Worm (Caenorhabditis elegans) whole organism, L4 larva: Measurements from ENCODE around the gene Y60A3A.24.

Experiments
- F26F4.8 ChIP-seq: fragments of 200-800 bp; sonication (Bioruptor generic); conservative IDR thresholded peaks from 2 replicates; pipeline ENCODE4 v1.3.6; 2022; ENCODE audit warnings: missing genetic modification characterization, missing compliant biosample characterization
- R02D3.7 ChIP-seq: fragments of 150-350 bp; sonication (generic microtip); optimal IDR thresholded peaks from 3 replicates; lab custom pipeline; 2014; ENCODE audit warnings: missing biosample characterization, missing genetic modification characterization
- T20F7.1 ChIP-seq: fragments of 200-800 bp; sonication (Bioruptor generic); optimal IDR thresholded peaks from 2 replicates; lab custom pipeline; 2018; ENCODE audit warnings: mild to moderate bottlenecking, missing genetic modification characterization, missing compliant biosample characterization
- Y105C5A.15 ChIP-seq: fragments of 200-800 bp; sonication (Bioruptor generic); IDR thresholded peaks from 2 replicates; pipeline ENCODE4 v1.3.6; 2022; ENCODE audit warnings: missing genetic modification characterization, missing compliant biosample characterization
- Y5F2A.4 ChIP-seq: fragments of 200-800 bp; sonication (Bioruptor generic); optimal IDR thresholded peaks from 2 replicates; lab custom pipeline; 2018; ENCODE audit warnings: mild to moderate bottlenecking, missing genetic modification characterization, missing compliant biosample characterization
- Y75B8A.6 ChIP-seq: fragments of 200-800 bp; sonication (Bioruptor generic); IDR thresholded peaks from 2 replicates; pipeline ENCODE4 v1.3.6; 2022; ENCODE audit warnings: missing genetic modification reagents, missing genetic modification characterization, missing compliant biosample characterization
- ZK337.2 ChIP-seq: fragments of 200-800 bp; sonication (Bioruptor generic); IDR thresholded peaks from 2 replicates; pipeline ENCODE4 v1.3.6; 2022; ENCODE audit warnings: missing genetic modification reagents, missing genetic modification characterization, missing compliant biosample characterization
- arid-1 ChIP-seq: fragments of 200-800 bp; sonication (Bioruptor generic); conservative IDR thresholded peaks from 2 replicates; pipeline ENCODE4 v1.3.6; 2022; ENCODE audit warnings: missing genetic modification reagents, missing genetic modification characterization, missing compliant biosample characterization
- attf-4 ChIP-seq: sonication (generic microtip); optimal IDR thresholded peaks from 3 replicates; lab custom pipeline; 2017; ENCODE audit warnings: missing biosample characterization, missing genetic modification characterization
- ceh-20 ChIP-seq: fragments of 200-800 bp; sonication (Bioruptor generic); IDR thresholded peaks from 2 replicates; pipeline ENCODE4 v1.3.6; 2022; ENCODE audit warnings: missing genetic modification reagents, missing genetic modification characterization, missing compliant biosample characterization
- ceh-28 ChIP-seq: fragments of 150-350 bp; optimal IDR thresholded peaks from 2 replicates; lab custom pipeline; 2014; ENCODE audit warnings: missing biosample characterization, missing genetic modification reagents, missing genetic modification characterization
- ceh-44 ChIP-seq: fragments of 200-800 bp; sonication (Bioruptor generic); IDR thresholded peaks from 2 replicates; pipeline ENCODE4 v1.3.6; 2022; ENCODE audit warnings: missing genetic modification reagents, missing genetic modification characterization, missing compliant biosample characterization
- ceh-62 ChIP-seq: sonication (generic microtip); optimal IDR thresholded peaks from 2 replicates; lab custom pipeline; 2017; ENCODE audit warnings: missing biosample characterization, missing genetic modification characterization
- ceh-82 ChIP-seq: sonication (generic microtip); optimal IDR thresholded peaks from 2 replicates; lab custom pipeline; 2017; ENCODE audit warnings: missing biosample characterization, missing genetic modification characterization
- cey-2 ChIP-seq: sonication (generic microtip); optimal IDR thresholded peaks from 3 replicates; lab custom pipeline; 2017; ENCODE audit warnings: missing genetic modification characterization, mild to moderate bottlenecking, missing compliant biosample characterization, antibody characterized with exemption, borderline replicate concordance; ENCODE audit not compliant: insufficient read depth
- daf-12 ChIP-seq: fragments of 150-350 bp; optimal IDR thresholded peaks from 2 replicates; lab custom pipeline; 2014; ENCODE audit warnings: missing biosample characterization, missing genetic modification reagents, missing genetic modification characterization
- daf-16 ChIP-seq, 3 experiments: sonication (generic microtip); optimal IDR thresholded peaks; 2 replicates each; lab custom pipeline; 2016 to 2017; ENCODE audit warnings: missing genetic modification characterization in 3 of 3, missing genetic modification reagents in 3 of 3, mild to moderate bottlenecking in 2 of 3, missing compliant biosample characterization in 2 of 3, missing biosample characterization in 1 of 3, moderate library complexity in 1 of 3
- duxl-1 ChIP-seq: sonication (generic microtip); optimal IDR thresholded peaks from 2 replicates; lab custom pipeline; 2016; ENCODE audit warnings: mild to moderate bottlenecking, missing genetic modification characterization, moderate library complexity, missing compliant biosample characterization; ENCODE audit not compliant: poor library complexity
- dve-1 ChIP-seq: sonication (generic microtip); optimal IDR thresholded peaks from 2 replicates; lab custom pipeline; 2017; ENCODE audit warnings: antibody characterized with exemption, mild to moderate bottlenecking, missing genetic modification characterization, missing compliant biosample characterization; ENCODE audit not compliant: insufficient read depth
- egl-27 ChIP-seq: sonication (generic microtip); optimal IDR thresholded peaks from 3 replicates; lab custom pipeline; 2017; ENCODE audit warnings: missing biosample characterization, missing genetic modification reagents, missing genetic modification characterization
- fos-1 ChIP-seq: fragments of 150-350 bp; optimal IDR thresholded peaks from 2 replicates; lab custom pipeline; 2014; ENCODE audit warnings: missing biosample characterization, missing genetic modification characterization
- gei-8 ChIP-seq: fragments of 200-800 bp; sonication (Bioruptor generic); optimal IDR thresholded peaks from 2 replicates; lab custom pipeline; 2018; ENCODE audit warnings: mild to moderate bottlenecking, missing genetic modification characterization, missing compliant biosample characterization
- hif-1 ChIP-seq, 2 experiments: sonication (generic microtip); optimal IDR thresholded peaks; 2 replicates each; lab custom pipeline; 2016 to 2017; ENCODE audit warnings: missing compliant biosample characterization in 2 of 2, missing genetic modification characterization in 2 of 2, missing genetic modification reagents in 2 of 2, missing genotype in 2 of 2, mild to moderate bottlenecking in 1 of 2
- hmg-1.1 ChIP-seq: fragments of 200-800 bp; sonication (Bioruptor generic); IDR thresholded peaks from 2 replicates; pipeline ENCODE4 v1.3.6; 2022; ENCODE audit warnings: missing genetic modification reagents, missing genetic modification characterization, missing compliant biosample characterization
- lim-7 ChIP-seq: fragments of 200-800 bp; sonication (Bioruptor generic); IDR thresholded peaks from 2 replicates; pipeline ENCODE4 v1.3.6; 2022; ENCODE audit warnings: missing genetic modification characterization, missing compliant biosample characterization
- lin-15B ChIP-seq: fragments of 150-350 bp; sonication (generic microtip); optimal IDR thresholded peaks from 3 replicates; lab custom pipeline; 2014; ENCODE audit warnings: missing biosample characterization, missing genetic modification characterization
- lsy-2 ChIP-seq, 2 experiments: fragments of 150-350 bp in 1 of 2; sonication (generic microtip) in 1 of 2; optimal IDR thresholded peaks; 2 replicates each; lab custom pipeline; 2014 to 2017; ENCODE audit warnings: missing biosample characterization in 2 of 2, missing genetic modification characterization in 2 of 2
- madf-5 ChIP-seq, 2 experiments: fragments of 200-800 bp; sonication (Bioruptor generic); IDR thresholded peaks; 2 replicates each; pipeline ENCODE4 v1.3.6; 2022; ENCODE audit warnings: missing compliant biosample characterization in 2 of 2, missing genetic modification characterization in 2 of 2
- madf-9 ChIP-seq: fragments of 200-800 bp; sonication (Bioruptor generic); conservative IDR thresholded peaks from 2 replicates; pipeline ENCODE4 v1.3.6; 2022; ENCODE audit warnings: missing genetic modification reagents, missing genetic modification characterization, missing compliant biosample characterization
- mdl-1 ChIP-seq, 2 experiments: fragments of 150-350 bp in 1 of 2; sonication (generic microtip) in 1 of 2; optimal IDR thresholded peaks; 2 replicates each; lab custom pipeline; 2014 to 2017; ENCODE audit warnings: missing biosample characterization in 2 of 2, missing genetic modification characterization in 2 of 2
- mdt-29 ChIP-seq: fragments of 200-800 bp; sonication (Bioruptor generic); IDR thresholded peaks from 2 replicates; pipeline ENCODE4 v1.3.6; 2022; ENCODE audit warnings: missing genetic modification reagents, missing genetic modification characterization, missing compliant biosample characterization
- mep-1 ChIP-seq: fragments of 150-350 bp; sonication (generic microtip); optimal IDR thresholded peaks from 3 replicates; lab custom pipeline; 2014; ENCODE audit warnings: missing biosample characterization, missing genetic modification characterization
- nhr-102 ChIP-seq: sonication (generic microtip); optimal IDR thresholded peaks from 2 replicates; lab custom pipeline; 2016; ENCODE audit warnings: mild to moderate bottlenecking, missing genetic modification characterization, moderate library complexity, missing compliant biosample characterization
- nhr-11 ChIP-seq: fragments of 150-350 bp; optimal IDR thresholded peaks from 2 replicates; lab custom pipeline; 2014; ENCODE audit warnings: missing biosample characterization, missing genetic modification characterization
- nhr-237 ChIP-seq: sonication (generic microtip); optimal IDR thresholded peaks from 2 replicates; lab custom pipeline; 2017; ENCODE audit warnings: missing biosample characterization, missing genetic modification characterization
- nhr-28 ChIP-seq: fragments of 150-350 bp; optimal IDR thresholded peaks from 2 replicates; lab custom pipeline; 2014; ENCODE audit warnings: missing biosample characterization, missing genetic modification characterization
- nhr-48 ChIP-seq: sonication (generic microtip); optimal IDR thresholded peaks from 2 replicates; lab custom pipeline; 2016; ENCODE audit warnings: mild to moderate bottlenecking, missing genetic modification characterization, missing compliant biosample characterization
- nhr-6 ChIP-seq: fragments of 150-350 bp; optimal IDR thresholded peaks from 2 replicates; lab custom pipeline; 2014; ENCODE audit warnings: missing biosample characterization, missing genetic modification characterization
- php-3 ChIP-seq: fragments of 200-800 bp; sonication (Bioruptor generic); IDR thresholded peaks from 2 replicates; pipeline ENCODE4 v1.3.6; 2022; ENCODE audit warnings: missing genetic modification reagents, missing genetic modification characterization, missing compliant biosample characterization
- pqm-1 ChIP-seq: sonication (generic microtip); optimal IDR thresholded peaks from 2 replicates; lab custom pipeline; 2017; ENCODE audit warnings: missing biosample characterization, missing genetic modification characterization
- saeg-2 ChIP-seq: fragments of 200-800 bp; sonication (Bioruptor generic); IDR thresholded peaks from 2 replicates; pipeline ENCODE4 v1.3.6; 2022; ENCODE audit warnings: missing genetic modification reagents, missing genetic modification characterization, missing compliant biosample characterization
- sdz-12 ChIP-seq: fragments of 200-800 bp; sonication (Bioruptor generic); optimal IDR thresholded peaks from 2 replicates; lab custom pipeline; 2018; ENCODE audit warnings: mild to moderate bottlenecking, missing genetic modification characterization, missing compliant biosample characterization
- skn-1 ChIP-seq: fragments of 150-350 bp; optimal IDR thresholded peaks from 2 replicates; lab custom pipeline; 2014; ENCODE audit warnings: missing biosample characterization, missing genetic modification characterization
- snpc-1.2 ChIP-seq: fragments of 200-800 bp; sonication (Bioruptor generic); IDR thresholded peaks from 2 replicates; pipeline ENCODE4 v1.3.6; 2022; ENCODE audit warnings: missing genetic modification reagents, missing genetic modification characterization, missing compliant biosample characterization
- spr-1 ChIP-seq: sonication (generic microtip); optimal IDR thresholded peaks from 2 replicates; lab custom pipeline; 2016; ENCODE audit warnings: mild to moderate bottlenecking, missing genetic modification characterization, missing compliant biosample characterization
- spr-3 ChIP-seq: fragments of 200-800 bp; sonication (Bioruptor generic); optimal IDR thresholded peaks from 2 replicates; lab custom pipeline; 2018; ENCODE audit warnings: mild to moderate bottlenecking, missing genetic modification characterization, missing compliant biosample characterization
- unc-39 ChIP-seq: sonication (generic microtip); optimal IDR thresholded peaks from 2 replicates; lab custom pipeline; 2017; ENCODE audit warnings: missing biosample characterization, missing genetic modification characterization
- vab-7 ChIP-seq: fragments of 200-800 bp; sonication (Bioruptor generic); IDR thresholded peaks from 2 replicates; pipeline ENCODE4 v1.3.6; 2022; ENCODE audit warnings: missing genetic modification reagents, missing genetic modification characterization, missing compliant biosample characterization
- zag-1 ChIP-seq: fragments of 150-350 bp; optimal IDR thresholded peaks from 2 replicates; lab custom pipeline; 2014; ENCODE audit warnings: missing biosample characterization, missing genetic modification characterization
- zip-11 ChIP-seq: fragments of 200-800 bp; sonication (Bioruptor generic); IDR thresholded peaks from 2 replicates; pipeline ENCODE4 v1.3.6; 2022; ENCODE audit warnings: missing genetic modification characterization, missing compliant biosample characterization
- ztf-7 ChIP-seq: fragments of 150-350 bp; optimal IDR thresholded peaks from 2 replicates; lab custom pipeline; 2014; ENCODE audit warnings: missing biosample characterization, missing genetic modification characterization

Y60A3A.24 gene

DNA sequence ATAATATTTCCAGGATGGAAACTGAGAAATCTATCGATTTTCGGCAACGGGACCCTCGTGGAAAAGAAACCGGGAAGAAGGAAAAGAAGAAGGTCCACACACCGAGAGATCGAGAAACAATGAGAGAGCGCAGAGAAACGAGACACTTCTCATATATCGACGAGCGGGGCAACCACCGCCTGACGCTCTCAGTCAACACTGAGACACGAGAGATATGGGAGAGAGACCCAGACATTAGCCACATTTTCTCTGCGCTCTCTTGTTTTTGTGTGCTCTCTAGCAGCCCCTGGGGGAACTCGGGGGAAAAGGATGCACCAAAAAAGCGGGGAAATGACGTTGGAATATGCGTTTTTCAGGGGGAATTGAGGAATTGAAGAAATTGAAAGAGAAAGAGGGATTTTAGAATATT is 24.0 kb upstream of the Y60A3A.24 start (continued):
- TF ChIP-seq hif-1 (tag; optimal IDR thresholded peaks at IDR 0.05; lab: Kevin White, UChicago) (peak in 1 of 2 experiments; percentile 56), T20F7.1 (GFP tag; lab: Kevin White, UChicago) (no peak), ceh-20 (GFP tag; lab: Robert Waterston, UW) (peak; percentile 80), pqm-1 (no peak), ceh-44 (GFP tag; lab: Robert Waterston, UW) (no peak), ceh-62 (no peak), unc-39 (tag; lab: Kevin White, UChicago) (no peak), nhr-237 (tag; lab: Kevin White, UChicago) (no peak), nhr-11 (peak; percentile 72), Y75B8A.6 (GFP tag; lab: Robert Waterston, UW) (no peak), mdl-1 (tag; optimal IDR thresholded peaks at IDR 0.05; lab: Kevin White, UChicago) (peak; percentile 87 to 90), lin-15B (tag; lab: Kevin White, UChicago) (no peak), madf-9 (GFP tag; lab: Robert Waterston, UW) (no peak), mdt-29 (0 out of 2 replicates have a peak, but pooled peaks have one; percentile 34), nhr-102 (tag; lab: Kevin White, UChicago) (no peak), R02D3.7 (no peak), ceh-28 (tag; lab: Kevin White, UChicago) (peak; percentile 71), hmg-1.1 (GFP tag; lab: Robert Waterston, UW) (peak; percentile 91), ceh-82 (tag; lab: Kevin White, UChicago) (no peak), nhr-48 (tag; lab: Kevin White, UChicago) (no peak), Y5F2A.4 (GFP tag; lab: Kevin White, UChicago) (no peak), nhr-28 (tag; lab: Kevin White, UChicago) (peak; percentile 43), nhr-6 (peak; percentile 45), sdz-12 (GFP tag; lab: Kevin White, UChicago) (no peak), gei-8 (GFP tag; lab: Kevin White, UChicago) (no peak), daf-12 (tag; lab: Kevin White, UChicago) (no peak), F26F4.8 (no peak), cey-2 (tag; lab: Kevin White, UChicago) (no peak), ZK337.2 (GFP tag; lab: Robert Waterston, UW) (no peak), madf-5 (GFP tag; IDR thresholded peaks at IDR 0.05; lab: Robert Waterston, UW) (no peak), spr-3 (no peak), daf-16 (GFP tag; optimal IDR thresholded peaks at IDR 0.05; lab: Kevin White, UChicago) (peak in 1 of 2 experiments; percentile 51), daf-16 (tag; optimal IDR thresholded peaks at IDR 0.05; lab: Kevin White, UChicago) (peak; percentile 73), arid-1 (0 out of 2 replicates have a peak, but pooled peaks have one; percentile 34), egl-27 (tag; lab: Kevin White, UChicago) (no peak), spr-1 (tag; lab: Kevin White, UChicago) (no peak), mep-1 (peak; percentile 79), duxl-1 (no peak), fos-1 (no peak), lsy-2 (tag; optimal IDR thresholded peaks at IDR 0.05; lab: Kevin White, UChicago) (peak in 1 of 2 experiments; percentile 73), attf-4 (tag; lab: Kevin White, UChicago) (no peak), snpc-1.2 (GFP tag; lab: Robert Waterston, UW) (no peak), ztf-7 (tag; lab: Kevin White, UChicago) (peak; percentile 33), saeg-2 (GFP tag; lab: Robert Waterston, UW) (no peak), skn-1 (tag; lab: Kevin White, UChicago) (no peak), lim-7 (GFP tag; lab: Robert Waterston, UW) (no peak), zip-11 (GFP tag; lab: Robert Waterston, UW) (no peak), zag-1 (no peak), Y105C5A.15 (no peak), php-3 (GFP tag; lab: Robert Waterston, UW) (no peak), vab-7 (GFP tag; lab: Robert Waterston, UW) (no peak), dve-1 (tag; lab: Kevin White, UChicago) (peak; percentile 87)
